Fruit fly (Drosophila melanogaster): ENCODE data around the gene PolI.

PolI gene

dm6 chr3R:8217727-8218126 is 15.6 kb upstream of the PolI start, which contains the start of gene CG7800 (continued):
- TF ChIP-seq CG8924 (tag; optimal IDR thresholded peaks at IDR 0.05): no peak
- no peak for TF ChIP-seq sc (optimal IDR thresholded peaks at IDR 0.05)
- TF ChIP-seq sc (GFP tag; optimal IDR thresholded peaks at IDR 0.05): no peak
- TF ChIP-seq dm (GFP tag; optimal IDR thresholded peaks at IDR 0.05): no peak
- TF ChIP-seq CG2889 (GFP tag; IDR thresholded peaks at IDR 0.05): no peak
- TF ChIP-seq HLH4C (GFP tag; IDR thresholded peaks at IDR 0.05; ENCODE audit: partially characterized antibody): peak; percentile 77
- no peak for TF ChIP-seq jumu (GFP tag; optimal IDR thresholded peaks at IDR 0.05)
- no peak for TF ChIP-seq dpn (GFP tag; optimal IDR thresholded peaks at IDR 0.05)
- no peak for TF ChIP-seq Lhr (GFP tag; optimal IDR thresholded peaks at IDR 0.05)
- peak; percentile 58 for TF ChIP-seq Scr (GFP tag; IDR thresholded peaks at IDR 0.05; ENCODE audit: partially characterized antibody)
- TF ChIP-seq CG1529 (GFP tag; optimal IDR thresholded peaks at IDR 0.05): no peak
- TF ChIP-seq Dip2 (GFP tag; IDR thresholded peaks at IDR 0.05): no peak
- TF ChIP-seq ken (GFP tag; IDR thresholded peaks at IDR 0.05): no peak
- TF ChIP-seq rib (GFP tag; IDR thresholded peaks at IDR 0.05): no peak
- TF ChIP-seq CG9215 (GFP tag; IDR thresholded peaks at IDR 0.05): no peak
- TF ChIP-seq caup (GFP tag; optimal IDR thresholded peaks at IDR 0.05; ENCODE audit: severe bottlenecking): no peak
- no peak for TF ChIP-seq lov (optimal IDR thresholded peaks at IDR 0.05)
- no peak for TF ChIP-seq lov (GFP tag; IDR thresholded peaks at IDR 0.05)
- TF ChIP-seq CG32767 (GFP tag; IDR thresholded peaks at IDR 0.05): no peak
- TF ChIP-seq Dp (GFP tag; optimal IDR thresholded peaks at IDR 0.05): peak; percentile 68
- no peak for TF ChIP-seq Awh (GFP tag; IDR thresholded peaks at IDR 0.05)
- no peak for TF ChIP-seq CG5180 (GFP tag; optimal IDR thresholded peaks at IDR 0.05)
- no peak for TF ChIP-seq CG2712 (tag; optimal IDR thresholded peaks at IDR 0.05)
- no peak for TF ChIP-seq Nf-YC (tag; optimal IDR thresholded peaks at IDR 0.05)
- TF ChIP-seq CG8281 (tag; optimal IDR thresholded peaks at IDR 0.05): no peak
- no peak for TF ChIP-seq Mad (GFP tag; optimal IDR thresholded peaks at IDR 0.05)
- TF ChIP-seq gem (tag; optimal IDR thresholded peaks at IDR 0.05): no peak
- TF ChIP-seq YL-1 (GFP tag; optimal IDR thresholded peaks at IDR 0.05): no peak
- no peak for TF ChIP-seq CG3847 (GFP tag; IDR thresholded peaks at IDR 0.05)
- TF ChIP-seq Mes4 (GFP tag; optimal IDR thresholded peaks at IDR 0.05): no peak
- no peak for TF ChIP-seq HmgD (GFP tag; optimal IDR thresholded peaks at IDR 0.05)
- TF ChIP-seq CG4617 (GFP tag; optimal IDR thresholded peaks at IDR 0.05; ENCODE audit: borderline replicate concordance): no peak
- TF ChIP-seq CG12219 (GFP tag; optimal IDR thresholded peaks at IDR 0.05): no peak
- no peak for TF ChIP-seq CG17385 (GFP tag; optimal IDR thresholded peaks at IDR 0.05)
- TF ChIP-seq Bgb (GFP tag; IDR thresholded peaks at IDR 0.05; ENCODE audit: partially characterized antibody): 0 out of 2 replicates have a peak, but pooled peaks have one; percentile 13
- no peak for TF ChIP-seq CG31388 (GFP tag; optimal IDR thresholded peaks at IDR 0.05)
- no peak for TF ChIP-seq tgo (GFP tag; IDR thresholded peaks at IDR 0.05)
- no peak for TF ChIP-seq ash1 (GFP tag; optimal IDR thresholded peaks at IDR 0.05)
- no peak for TF ChIP-seq CG8388 (GFP tag; optimal IDR thresholded peaks at IDR 0.05)
- no peak for TF ChIP-seq CG31441 (GFP tag; IDR thresholded peaks at IDR 0.05)
- no peak for TF ChIP-seq Ssrp (tag; optimal IDR thresholded peaks at IDR 0.05)
- no peak for TF ChIP-seq CG13775 (GFP tag; optimal IDR thresholded peaks at IDR 0.05)
- TF ChIP-seq chm (GFP tag; IDR thresholded peaks at IDR 0.05): no peak
- TF ChIP-seq HHEX (GFP tag; optimal IDR thresholded peaks at IDR 0.05): no peak
- TF ChIP-seq Atf6 (GFP tag; IDR thresholded peaks at IDR 0.05): no peak
- TF ChIP-seq en (GFP tag; optimal IDR thresholded peaks at IDR 0.05): no peak
- 0 out of 3 replicates have a peak, but pooled peaks have one; percentile 13 for TF ChIP-seq Opbp (GFP tag; IDR thresholded peaks at IDR 0.05; ENCODE audit: partially characterized antibody)
- TF ChIP-seq CG10462 (GFP tag; optimal IDR thresholded peaks at IDR 0.05): no peak
- no peak for TF ChIP-seq Hey (tag; optimal IDR thresholded peaks at IDR 0.05)
- no peak for TF ChIP-seq CG2120 (GFP tag; optimal IDR thresholded peaks at IDR 0.05)
- no peak for TF ChIP-seq CG1647 (GFP tag; optimal IDR thresholded peaks at IDR 0.05)
- TF ChIP-seq pita (GFP tag; optimal IDR thresholded peaks at IDR 0.05): no peak
